Fruit fly (Drosophila melanogaster): ENCODE measurements around the gene CG34027.

CG34027 gene

dm6 chr3R:25123262-25123661, 14.4 kb upstream of the CG34027 start, which contains the start of gene vig2:
Gene vig2, plus strand, starts transcription at chr3R:25123373.
- TF ChIP-seq pad (GFP tag; optimal IDR thresholded peaks at IDR 0.05) (peak; percentile 32), CG5204 (GFP tag; optimal IDR thresholded peaks at IDR 0.05) (peak; percentile 33), CG33017 (tag; optimal IDR thresholded peaks at IDR 0.05) (peak; percentile 4), tj (GFP tag; optimal IDR thresholded peaks at IDR 0.05) (peak; percentile 7), CG11617 (GFP tag; optimal IDR thresholded peaks at IDR 0.05) (peak; percentile 61), CG12768 (GFP tag; optimal IDR thresholded peaks at IDR 0.05) (peak; percentile 31), CG7101 (tag; optimal IDR thresholded peaks at IDR 0.05) (peak; percentile 47), Crg-1 (GFP tag; optimal IDR thresholded peaks at IDR 0.05) (peak; percentile 36), CG7045 (GFP tag; optimal IDR thresholded peaks at IDR 0.05) (peak; percentile 61), ovo (GFP tag; optimal IDR thresholded peaks at IDR 0.05) (peak; percentile 37), Hr96 (GFP tag; optimal IDR thresholded peaks at IDR 0.05) (peak; percentile 48), Mnt (GFP tag; optimal IDR thresholded peaks at IDR 0.05) (peak; percentile 32), CG1620 (GFP tag; optimal IDR thresholded peaks at IDR 0.05) (peak; percentile 62), bab1 (GFP tag; optimal IDR thresholded peaks at IDR 0.05) (peak; percentile 14)

DNA sequence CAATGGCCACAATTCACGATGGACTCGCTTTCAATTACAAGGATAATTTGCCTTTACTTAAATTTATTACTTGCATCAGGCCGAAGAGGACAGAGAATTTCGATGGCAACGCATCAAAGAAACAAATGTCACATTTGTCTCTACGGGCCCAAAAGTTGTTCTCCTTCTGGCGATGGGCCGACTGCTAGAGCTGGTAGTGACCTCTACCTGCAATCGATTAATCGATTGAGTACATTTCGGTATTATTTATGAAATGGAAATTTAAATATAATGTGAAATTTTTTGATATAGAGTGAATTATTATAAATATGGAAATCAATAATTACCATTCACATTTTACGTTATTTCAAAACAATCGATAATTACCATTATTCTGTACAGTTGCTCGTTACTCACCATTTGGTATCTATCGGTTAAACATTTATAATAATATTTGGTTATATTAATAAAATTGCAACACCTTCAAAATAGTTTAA, 13.9 kb upstream of the CG34027 start, which contains the start of the genes CG31510 and TTLL5:
Gene CG31510, minus strand, starts transcription at position 185 of the 476 bp plus-strand sequence.
Gene TTLL5, minus strand, starts transcription at position 185 of the 476 bp plus-strand sequence.
- TF ChIP-seq CG12768 (GFP tag; optimal IDR thresholded peaks at IDR 0.05) (no peak), ovo (GFP tag; optimal IDR thresholded peaks at IDR 0.05) (no peak), cnc (optimal IDR thresholded peaks at IDR 0.05) (no peak), tj (GFP tag; optimal IDR thresholded peaks at IDR 0.05) (no peak), Mnt (GFP tag; optimal IDR thresholded peaks at IDR 0.05) (no peak), bab1 (GFP tag; optimal IDR thresholded peaks at IDR 0.05) (peak; percentile 37), kay (GFP tag; ENCODE audit: borderline replicate concordance) (no peak)

DNA sequence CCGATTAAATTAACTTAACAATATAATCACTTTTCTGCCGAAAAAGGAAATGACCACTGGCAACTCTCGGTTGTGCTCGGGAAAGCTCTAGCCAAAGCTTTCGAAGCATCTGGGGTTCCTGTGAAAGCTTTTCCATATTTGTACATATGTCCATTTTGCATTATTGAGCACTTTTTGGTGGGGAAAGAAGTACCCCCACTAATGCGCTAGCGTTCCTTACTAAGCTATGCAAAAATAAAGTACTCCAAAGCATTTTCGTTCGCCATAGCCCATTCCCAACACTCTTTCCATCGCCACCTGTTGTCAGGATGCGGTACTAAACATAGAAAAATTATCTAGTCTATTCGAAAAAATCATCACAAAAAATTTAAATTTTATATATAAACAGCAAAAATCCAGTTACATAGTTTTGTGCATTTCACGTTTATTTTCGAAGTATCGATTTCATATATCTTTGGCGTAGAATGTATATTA, 3.7 kb upstream of the CG34027 start, which contains the start of gene Nepl16:
Gene Nepl16, minus strand, starts transcription at position 51 of the 474 bp plus-strand sequence.
- TF ChIP-seq CG5204 (GFP tag; optimal IDR thresholded peaks at IDR 0.05): no peak
- no peak for TF ChIP-seq CG12768 (GFP tag; optimal IDR thresholded peaks at IDR 0.05)
- TF ChIP-seq bab1 (GFP tag; optimal IDR thresholded peaks at IDR 0.05): no peak
- no peak for TF ChIP-seq CG7101 (tag; optimal IDR thresholded peaks at IDR 0.05)
- TF ChIP-seq kay (GFP tag; ENCODE audit: borderline replicate concordance): no peak
- TF ChIP-seq toe (GFP tag; optimal IDR thresholded peaks at IDR 0.05): no peak
- TF ChIP-seq CG1620 (GFP tag; optimal IDR thresholded peaks at IDR 0.05): no peak
- TF ChIP-seq pad (GFP tag; optimal IDR thresholded peaks at IDR 0.05): no peak
- no peak for TF ChIP-seq CG33017 (tag; optimal IDR thresholded peaks at IDR 0.05)
- TF ChIP-seq cic (GFP tag; optimal IDR thresholded peaks at IDR 0.05): no peak
- TF ChIP-seq Mnt (GFP tag; optimal IDR thresholded peaks at IDR 0.05): no peak
- TF ChIP-seq tj (GFP tag; optimal IDR thresholded peaks at IDR 0.05): no peak

DNA sequence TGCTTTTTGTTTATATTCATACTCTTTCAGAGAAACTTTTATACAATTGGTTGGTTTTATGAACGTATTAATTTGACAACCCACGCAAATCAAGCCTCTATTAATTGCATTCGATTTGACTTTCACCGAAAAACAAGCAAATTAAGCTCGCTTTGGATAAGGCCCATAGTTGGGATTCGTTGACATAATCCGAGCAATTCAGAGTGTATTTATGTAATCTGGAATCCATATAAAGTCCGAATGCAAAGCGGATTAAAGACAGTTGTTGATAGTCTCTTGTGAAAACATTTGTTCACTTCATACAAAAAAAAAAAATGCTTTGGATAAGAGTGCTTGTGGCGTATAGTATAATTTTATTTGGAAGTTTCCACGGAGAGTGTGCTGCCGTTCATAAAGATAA, 6.6 kb downstream of the CG34027 start, which contains the start of gene CG45095:
Gene CG45095, plus strand, starts transcription at position 301 of the 400 bp plus-strand sequence.
- no peak for TF ChIP-seq CG14711 (tag; optimal IDR thresholded peaks at IDR 0.05)

- no peak for TF ChIP-seq cic (GFP tag; optimal IDR thresholded peaks at IDR 0.05)
- peak; percentile 21 for TF ChIP-seq CG1620 (GFP tag; optimal IDR thresholded peaks at IDR 0.05)
- no peak for TF ChIP-seq CG5204 (GFP tag; optimal IDR thresholded peaks at IDR 0.05)
These were observed 11.3 kb downstream of the CG34027 start, which contains the start of the genes CG33095 and CG33096 for dm6 chr3R:25097486-25097885. Gene CG33095, plus strand, starts transcription at chr3R:25097672. Gene CG33096, plus strand, starts transcription at chr3R:25097672.

DNA sequence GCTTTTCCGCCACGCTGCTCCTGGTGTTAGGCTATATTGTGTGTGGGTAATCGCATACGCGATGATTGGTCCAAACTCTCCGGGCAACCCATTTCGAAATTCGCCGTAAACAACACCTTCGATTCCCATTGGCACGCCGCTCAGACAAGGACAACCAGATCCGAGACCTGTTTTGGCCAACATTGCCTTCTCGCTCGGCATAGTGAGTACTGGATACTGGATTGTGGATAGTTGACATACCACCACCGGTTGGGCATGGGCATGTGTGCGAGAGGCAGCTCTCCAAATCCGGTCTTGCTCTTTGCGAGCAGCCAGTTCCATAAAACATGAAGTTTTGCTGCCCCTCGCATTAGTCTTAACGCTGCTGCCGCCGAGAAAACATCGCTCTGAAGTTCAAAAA, 14.2 kb downstream of the CG34027 start, which contains the start of gene fd96Cb:
Gene fd96Cb, plus strand, starts transcription at position 374 of the 400 bp plus-strand sequence.
- no peak for TF ChIP-seq toe (GFP tag; optimal IDR thresholded peaks at IDR 0.05)
- TF ChIP-seq CG7101 (tag; optimal IDR thresholded peaks at IDR 0.05): no peak
- no peak for TF ChIP-seq pad (GFP tag; optimal IDR thresholded peaks at IDR 0.05)
- TF ChIP-seq cnc (optimal IDR thresholded peaks at IDR 0.05): no peak
- no peak for TF ChIP-seq CG14711 (tag; optimal IDR thresholded peaks at IDR 0.05)
- no peak for TF ChIP-seq CG11617 (GFP tag; optimal IDR thresholded peaks at IDR 0.05)
- no peak for TF ChIP-seq bab1 (GFP tag; optimal IDR thresholded peaks at IDR 0.05)
- TF ChIP-seq CG12768 (GFP tag; optimal IDR thresholded peaks at IDR 0.05): no peak
- no peak for TF ChIP-seq kay (GFP tag; ENCODE audit: borderline replicate concordance)
- no peak for TF ChIP-seq CG1620 (GFP tag; optimal IDR thresholded peaks at IDR 0.05)
- TF ChIP-seq CG5204 (GFP tag; optimal IDR thresholded peaks at IDR 0.05): no peak
- TF ChIP-seq CG7045 (GFP tag; optimal IDR thresholded peaks at IDR 0.05): no peak
- no peak for TF ChIP-seq tj (GFP tag; optimal IDR thresholded peaks at IDR 0.05)

DNA sequence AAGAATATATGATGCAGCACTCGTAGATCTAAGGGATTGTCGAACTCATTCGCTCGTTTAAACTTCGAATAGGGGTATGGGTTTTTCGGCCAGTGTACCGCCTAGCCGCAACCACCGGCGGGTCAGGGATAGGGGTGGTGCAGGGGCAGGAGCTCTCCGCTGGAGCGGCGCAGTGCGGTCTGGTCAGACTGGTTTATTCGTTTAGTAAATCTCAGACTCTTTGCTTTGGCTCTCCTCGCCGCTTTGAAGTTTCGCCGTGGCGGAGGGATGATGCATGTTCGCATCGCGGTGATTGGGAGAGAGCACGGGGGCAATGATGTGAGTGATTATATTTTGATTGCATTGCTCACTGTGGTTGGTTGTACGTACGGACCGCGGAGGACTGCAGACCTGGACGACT, 26.5 kb downstream of the CG34027 start, which contains the start of gene fd96Ca:
Gene fd96Ca, plus strand, starts transcription at position 337 of the 400 bp plus-strand sequence.
- TF ChIP-seq CG14711 (tag; optimal IDR thresholded peaks at IDR 0.05): no peak
- no peak for TF ChIP-seq pad (GFP tag; optimal IDR thresholded peaks at IDR 0.05)
- no peak for TF ChIP-seq Clk (GFP tag; optimal IDR thresholded peaks at IDR 0.05)
